Worm (Caenorhabditis elegans) whole organism, mixed stage, embryonic: ENCODE results near the gene sri-46.

ENCODE experiments used
- M03D4.4 ChIP-seq: sonication (generic microtip); optimal IDR thresholded peaks from 2 replicates; lab custom pipeline; 2017; ENCODE audit warnings: mild to moderate bottlenecking, missing genetic modification characterization, missing compliant biosample characterization
- bed-3 ChIP-seq: fragments of 200-800 bp; sonication (Bioruptor generic); optimal IDR thresholded peaks from 3 replicates; lab custom pipeline; 2018; ENCODE audit warnings: mild to moderate bottlenecking, missing genetic modification characterization, moderate library complexity, missing compliant biosample characterization
- blmp-1 ChIP-seq: fragments of 150-350 bp; optimal IDR thresholded peaks from 2 replicates; lab custom pipeline; 2014; ENCODE audit warnings: missing biosample characterization, missing genetic modification characterization
- ceh-43 ChIP-seq: fragments of 200-800 bp; sonication (Bioruptor generic); optimal IDR thresholded peaks from 2 replicates; lab custom pipeline; 2018; ENCODE audit warnings: mild to moderate bottlenecking, missing genetic modification characterization, moderate library complexity, missing compliant biosample characterization
- ceh-83 ChIP-seq: fragments of 200-800 bp; sonication (Bioruptor generic); optimal IDR thresholded peaks from 2 replicates; lab custom pipeline; 2018; ENCODE audit warnings: mild to moderate bottlenecking, missing genetic modification characterization, missing compliant biosample characterization
- ces-1 ChIP-seq: fragments of 150-350 bp; optimal IDR thresholded peaks from 2 replicates; lab custom pipeline; 2014; ENCODE audit warnings: missing biosample characterization, missing genetic modification reagents, missing genetic modification characterization
- cnd-1 ChIP-seq: fragments of 200-800 bp; sonication (Bioruptor generic); optimal IDR thresholded peaks from 2 replicates; lab custom pipeline; 2018; ENCODE audit warnings: mild to moderate bottlenecking, missing genetic modification characterization, missing compliant biosample characterization
- drap-1 ChIP-seq: fragments of 200-800 bp; sonication (Bioruptor generic); optimal IDR thresholded peaks from 3 replicates; lab custom pipeline; 2018; ENCODE audit warnings: mild to moderate bottlenecking, missing genetic modification characterization, missing compliant biosample characterization
- elt-1 ChIP-seq: sonication (generic microtip); optimal IDR thresholded peaks from 2 replicates; lab custom pipeline; 2017; ENCODE audit warnings: missing genetic modification characterization, mild to moderate bottlenecking, missing compliant biosample characterization, antibody characterized with exemption, moderate library complexity, borderline replicate concordance; ENCODE audit not compliant: insufficient read depth
- elt-3 ChIP-seq: fragments of 150-350 bp; optimal IDR thresholded peaks from 2 replicates; lab custom pipeline; 2014; ENCODE audit warnings: missing biosample characterization, missing genetic modification characterization
- flh-1 ChIP-seq: fragments of 200-800 bp; sonication (Bioruptor generic); optimal IDR thresholded peaks from 2 replicates; lab custom pipeline; 2018; ENCODE audit warnings: mild to moderate bottlenecking, missing genetic modification characterization, moderate library complexity, missing compliant biosample characterization
- ham-2 ChIP-seq: fragments of 200-800 bp; sonication (Bioruptor generic); optimal IDR thresholded peaks from 2 replicates; lab custom pipeline; 2018; ENCODE audit warnings: mild to moderate bottlenecking, missing genetic modification characterization, missing compliant biosample characterization
- hlh-1 ChIP-seq: fragments of 150-350 bp; optimal IDR thresholded peaks from 2 replicates; lab custom pipeline; 2014; ENCODE audit warnings: missing biosample characterization, missing genetic modification reagents, missing genetic modification characterization
- lin-13 ChIP-seq: fragments of 150-350 bp; optimal IDR thresholded peaks from 2 replicates; lab custom pipeline; 2014; ENCODE audit warnings: missing biosample characterization, missing genetic modification characterization
- lin-32 ChIP-seq: fragments of 200-800 bp; sonication (Bioruptor generic); optimal IDR thresholded peaks from 2 replicates; lab custom pipeline; 2018; ENCODE audit warnings: mild to moderate bottlenecking, missing genetic modification characterization, missing compliant biosample characterization
- lsy-2 ChIP-seq: fragments of 150-350 bp; optimal IDR thresholded peaks from 2 replicates; lab custom pipeline; 2014; ENCODE audit warnings: missing biosample characterization, missing genetic modification characterization
- mab-5 ChIP-seq: fragments of 150-350 bp; optimal IDR thresholded peaks from 2 replicates; lab custom pipeline; 2014; ENCODE audit warnings: missing biosample characterization, missing genetic modification characterization
- mep-1 ChIP-seq: fragments of 150-350 bp; optimal IDR thresholded peaks from 2 replicates; lab custom pipeline; 2017; ENCODE audit warnings: missing biosample characterization, missing genetic modification reagents, missing genetic modification characterization, inconsistent platforms
- mls-2 ChIP-seq: sonication (generic microtip); optimal IDR thresholded peaks from 2 replicates; lab custom pipeline; 2016; ENCODE audit warnings: mild to moderate bottlenecking, missing genetic modification characterization, moderate library complexity, missing compliant biosample characterization
- nhr-12 ChIP-seq: fragments of 150-350 bp; optimal IDR thresholded peaks from 2 replicates; lab custom pipeline; 2014; ENCODE audit warnings: missing biosample characterization, missing genetic modification characterization
- nhr-2 ChIP-seq: fragments of 150-350 bp; optimal IDR thresholded peaks from 2 replicates; lab custom pipeline; 2014; ENCODE audit warnings: missing biosample characterization, missing genetic modification characterization
- nhr-237 ChIP-seq: fragments of 150-350 bp; optimal IDR thresholded peaks from 2 replicates; lab custom pipeline; 2014; ENCODE audit warnings: missing biosample characterization, missing genetic modification characterization
- nhr-28 ChIP-seq: fragments of 150-350 bp; optimal IDR thresholded peaks from 2 replicates; lab custom pipeline; 2014; ENCODE audit warnings: missing biosample characterization, missing genetic modification characterization
- nhr-76 ChIP-seq: sonication (generic microtip); optimal IDR thresholded peaks from 2 replicates; lab custom pipeline; 2017; ENCODE audit warnings: missing biosample characterization, missing genetic modification characterization
- pha-4 ChIP-seq: fragments of 150-350 bp; optimal IDR thresholded peaks from 2 replicates; lab custom pipeline; 2018; ENCODE audit warnings: missing biosample characterization, missing genetic modification reagents, missing genetic modification characterization
- sem-2 ChIP-seq: fragments of 200-800 bp; sonication (Bioruptor generic); optimal IDR thresholded peaks from 2 replicates; lab custom pipeline; 2018; ENCODE audit warnings: mild to moderate bottlenecking, missing genetic modification characterization, missing compliant biosample characterization
- snpc-4 ChIP-seq: fragments of 150-350 bp; optimal IDR thresholded peaks from 2 replicates; lab custom pipeline; 2014; ENCODE audit warnings: missing biosample characterization, missing genetic modification characterization
- sptf-1 ChIP-seq: sonication (generic microtip); optimal IDR thresholded peaks from 2 replicates; lab custom pipeline; 2017; ENCODE audit warnings: mild to moderate bottlenecking, missing genetic modification characterization, moderate library complexity, missing compliant biosample characterization
- tbx-8 ChIP-seq: fragments of 200-800 bp; sonication (Bioruptor generic); optimal IDR thresholded peaks from 2 replicates; lab custom pipeline; 2018; ENCODE audit warnings: mild to moderate bottlenecking, missing genetic modification characterization, moderate library complexity, missing compliant biosample characterization
- unc-120 ChIP-seq: sonication (generic microtip); optimal IDR thresholded peaks from 2 replicates; lab custom pipeline; 2017; ENCODE audit warnings: missing genetic modification characterization, missing compliant biosample characterization; ENCODE audit not compliant: poor library complexity, severe bottlenecking
- unc-39 ChIP-seq: fragments of 150-350 bp; optimal IDR thresholded peaks from 2 replicates; lab custom pipeline; 2014; ENCODE audit warnings: missing biosample characterization, missing genetic modification characterization
- unc-62 ChIP-seq: fragments of 150-350 bp; optimal IDR thresholded peaks from 2 replicates; lab custom pipeline; 2014; ENCODE audit warnings: missing biosample characterization, missing genetic modification reagents, missing genetic modification characterization
- zip-8 ChIP-seq: fragments of 150-350 bp; optimal IDR thresholded peaks from 2 replicates; lab custom pipeline; 2014; ENCODE audit warnings: missing biosample characterization, missing genetic modification characterization
- ztf-11 ChIP-seq: fragments of 150-350 bp; optimal IDR thresholded peaks from 2 replicates; lab custom pipeline; 2014; ENCODE audit warnings: missing biosample characterization, missing genetic modification characterization

The sri-46 gene

DNA sequence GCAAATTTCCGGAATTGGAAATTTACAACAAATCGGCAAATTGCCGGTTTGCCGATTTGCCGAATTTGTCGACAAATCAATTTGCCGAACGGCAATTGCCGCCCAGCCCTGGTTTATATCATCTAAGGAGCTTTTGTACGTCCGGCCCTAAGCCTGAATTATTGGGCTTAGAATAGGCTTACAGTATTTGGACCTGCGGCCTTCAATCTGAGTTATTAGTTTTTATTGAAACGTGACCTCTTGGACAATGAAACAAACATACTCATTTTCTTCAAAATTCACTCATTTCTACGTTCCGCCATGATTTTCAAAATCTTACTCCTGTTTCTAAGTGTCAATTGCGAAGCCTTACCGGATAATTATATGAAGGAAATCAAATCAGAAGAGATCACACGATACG, 4.4 kb upstream of the sri-46 start, which contains the start of gene Y39F10C.1:
Gene Y39F10C.1 (plus strand): TSS at position 301 of the 400 bp plus-strand sequence.
- no peak for TF ChIP-seq bed-3
- TF ChIP-seq sptf-1, result no peak
- no peak for TF ChIP-seq lin-32
- no peak for TF ChIP-seq M03D4.4
- TF ChIP-seq unc-120 (tag; lab: Kevin White, UChicago), result no peak
- TF ChIP-seq ceh-83 (GFP tag; lab: Kevin White, UChicago), result no peak
- TF ChIP-seq lin-13 (tag; lab: Kevin White, UChicago), result no peak
- TF ChIP-seq pha-4 (tag; lab: Kevin White, UChicago), result no peak
- TF ChIP-seq tbx-8, result no peak
- TF ChIP-seq nhr-76 (tag; lab: Kevin White, UChicago), result no peak
- no peak for TF ChIP-seq ham-2
- TF ChIP-seq drap-1 (GFP tag; lab: Kevin White, UChicago), result no peak
- TF ChIP-seq ces-1 (GFP tag; lab: Kevin White, UChicago), result no peak
- TF ChIP-seq nhr-237 (tag; lab: Kevin White, UChicago), result no peak
- no peak for TF ChIP-seq nhr-2 (tag; lab: Kevin White, UChicago)
- TF ChIP-seq snpc-4, result no peak
- TF ChIP-seq ceh-43 (GFP tag; lab: Kevin White, UChicago), result no peak
- no peak for TF ChIP-seq unc-39 (tag; lab: Kevin White, UChicago)

- TF ChIP-seq elt-3 (tag; lab: Kevin White, UChicago) (no peak), unc-120 (tag; lab: Kevin White, UChicago) (no peak), ztf-11 (tag; lab: Kevin White, UChicago) (no peak), unc-62 (no peak), mab-5 (no peak), mls-2 (tag; lab: Kevin White, UChicago) (no peak), sem-2 (GFP tag; lab: Kevin White, UChicago) (no peak), flh-1 (GFP tag; lab: Kevin White, UChicago) (no peak), nhr-2 (tag; lab: Kevin White, UChicago) (no peak), snpc-4 (no peak), ceh-43 (GFP tag; lab: Kevin White, UChicago) (no peak), ham-2 (no peak), unc-39 (tag; lab: Kevin White, UChicago) (no peak), bed-3 (no peak), mep-1 (no peak), lsy-2 (tag; lab: Kevin White, UChicago) (no peak), nhr-12 (tag; lab: Kevin White, UChicago) (no peak), zip-8 (no peak), hlh-1 (tag; lab: Kevin White, UChicago) (no peak)
- TF ChIP-seq, all 35 proteins: peak for 0
These were observed 3.2 kb upstream of the sri-46 start, which contains the start of gene Y39F10C.3 for ce11 chrII:674116-674515. Y39F10C.3 (plus strand) TSS chrII:674416.

DNA sequence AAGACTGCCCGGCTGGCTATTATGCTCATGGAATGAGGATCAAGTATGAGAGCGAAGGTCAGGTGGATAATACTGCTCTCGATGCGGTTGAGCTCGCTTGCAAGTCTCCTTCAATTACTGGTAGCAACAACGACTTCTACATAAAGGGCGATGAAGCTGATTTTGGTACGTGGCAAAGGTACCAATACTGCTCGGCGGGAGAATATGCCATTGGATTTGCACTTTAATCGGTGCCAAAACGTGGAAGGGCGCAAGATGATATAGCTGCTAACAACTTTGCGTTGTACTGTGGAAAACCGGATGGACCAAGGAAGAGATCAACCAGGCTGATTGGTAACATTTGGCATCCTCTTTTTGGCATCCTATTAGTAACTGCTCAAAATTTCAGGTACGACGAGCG, 3.1 kb downstream of the sri-46 start:
- no peak for TF ChIP-seq nhr-28 (tag; lab: Kevin White, UChicago)
- TF ChIP-seq nhr-76 (tag; lab: Kevin White, UChicago), result no peak
- no peak for TF ChIP-seq ham-2
- no peak for TF ChIP-seq pha-4 (tag; lab: Kevin White, UChicago)
- TF ChIP-seq unc-120 (tag; lab: Kevin White, UChicago), result no peak
- TF ChIP-seq ceh-43 (GFP tag; lab: Kevin White, UChicago), result no peak
- TF ChIP-seq sem-2 (GFP tag; lab: Kevin White, UChicago), result no peak
- no peak for TF ChIP-seq unc-39 (tag; lab: Kevin White, UChicago)

DNA sequence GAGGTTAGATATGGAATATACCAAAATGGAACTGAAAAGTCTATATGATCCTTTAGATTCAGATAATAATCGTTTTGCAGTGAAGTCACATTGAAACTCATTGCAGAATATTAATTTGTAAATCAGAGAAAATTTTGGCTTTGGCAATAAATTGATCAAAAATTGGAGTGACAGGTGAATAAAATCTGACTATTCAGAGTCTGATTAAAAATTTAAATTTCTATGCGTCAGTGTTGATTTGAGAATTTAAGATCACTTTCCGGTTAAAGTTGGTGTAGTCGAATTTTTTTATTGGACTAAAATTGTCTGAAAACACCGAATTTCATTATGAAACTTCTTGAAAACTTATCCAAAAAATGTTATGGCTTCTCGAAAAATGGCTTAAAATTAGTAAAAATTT, 9.2 kb downstream of the sri-46 start, which contains the start of gene sri-45:
Gene sri-45 (minus strand): TSS at position 101 of the 400 bp plus-strand sequence.
- no peak for TF ChIP-seq snpc-4
- TF ChIP-seq tbx-8, result no peak
- TF ChIP-seq ceh-43 (GFP tag; lab: Kevin White, UChicago), result no peak
- no peak for TF ChIP-seq ceh-83 (GFP tag; lab: Kevin White, UChicago)
- TF ChIP-seq unc-120 (tag; lab: Kevin White, UChicago), result no peak
- TF ChIP-seq nhr-12 (tag; lab: Kevin White, UChicago), result no peak
- TF ChIP-seq zip-8, result no peak
- TF ChIP-seq cnd-1, result no peak
- TF ChIP-seq drap-1 (GFP tag; lab: Kevin White, UChicago), result no peak
- TF ChIP-seq ces-1 (GFP tag; lab: Kevin White, UChicago), result no peak
- no peak for TF ChIP-seq lsy-2 (tag; lab: Kevin White, UChicago)
- no peak for TF ChIP-seq elt-1 (tag; lab: Kevin White, UChicago)
- TF ChIP-seq elt-3 (tag; lab: Kevin White, UChicago), result no peak
- TF ChIP-seq blmp-1 (tag; lab: Kevin White, UChicago), result no peak
- TF ChIP-seq mep-1, result no peak
- TF ChIP-seq unc-39 (tag; lab: Kevin White, UChicago), result no peak
